Comparison of ENCODE assay signal across 5 worm cellular contexts in the genomic region with DNA sequence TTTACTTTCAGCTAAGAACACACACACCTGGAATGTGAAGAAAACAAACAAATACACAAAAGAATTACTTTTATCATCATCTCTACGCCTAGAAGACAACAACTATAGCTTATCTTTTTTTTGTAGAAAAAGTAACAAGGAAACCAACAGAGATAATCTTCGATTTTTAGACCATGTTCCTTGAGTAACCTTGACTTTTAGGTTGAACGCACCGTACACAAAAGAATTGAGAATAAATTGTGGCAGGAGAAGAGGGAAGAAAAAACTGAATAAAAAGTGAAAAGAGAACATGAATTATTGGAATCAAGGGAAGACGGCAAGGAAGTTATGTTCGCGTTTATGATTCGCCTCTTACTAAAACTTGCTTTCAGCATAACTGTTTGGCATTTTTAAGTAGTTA.
TF ChIP-seq lines count a peak whose summit lies in the region.

No protein-coding gene starts in this region.

TF ChIP-seq in whole organism, L1 larva, 84 proteins besides CTCF, POLR2A, EP300 and RAD21:
- TF ChIP-seq ama-1 (optimal IDR thresholded peaks at IDR 0.05; lab: Kevin White, UChicago) (no peak), zag-1 (tag; optimal IDR thresholded peaks at IDR 0.05; lab: Kevin White, UChicago) (no peak), blmp-1 (tag; optimal IDR thresholded peaks at IDR 0.05; lab: Kevin White, UChicago) (peak; percentile 63), elt-3 (tag; optimal IDR thresholded peaks at IDR 0.05; lab: Kevin White, UChicago) (peak in 1 of 6 experiments; percentile 43)

TF ChIP-seq in whole organism, L2 larva, 48 proteins besides CTCF, POLR2A, EP300 and RAD21:
- TF ChIP-seq R02D3.7 (tag; optimal IDR thresholded peaks at IDR 0.05; lab: Kevin White, UChicago): no peak
- no peak for TF ChIP-seq ZK546.5 (tag; optimal IDR thresholded peaks at IDR 0.05; lab: Kevin White, UChicago)
- no peak for TF ChIP-seq lsy-2 (tag; optimal IDR thresholded peaks at IDR 0.05; lab: Kevin White, UChicago)
- TF ChIP-seq ztf-1 (GFP tag; conservative IDR thresholded peaks at IDR 0.05; lab: Robert Waterston, UW): no peak
- no peak for TF ChIP-seq mbf-1 (tag; optimal IDR thresholded peaks at IDR 0.05; lab: Kevin White, UChicago)
- no peak for TF ChIP-seq nhr-23 (tag; optimal IDR thresholded peaks at IDR 0.05; lab: Kevin White, UChicago)
- no peak for TF ChIP-seq nhr-6 (tag; optimal IDR thresholded peaks at IDR 0.05; lab: Kevin White, UChicago)
- peak; percentile 45 for TF ChIP-seq sma-9 (GFP tag; optimal IDR thresholded peaks at IDR 0.05; lab: Kevin White, UChicago)
- no peak for TF ChIP-seq sma-9 (tag; optimal IDR thresholded peaks at IDR 0.05; lab: Kevin White, UChicago)
- TF ChIP-seq nhr-77 (tag; optimal IDR thresholded peaks at IDR 0.05; lab: Kevin White, UChicago): no peak
- no peak for TF ChIP-seq snpc-4 (tag; optimal IDR thresholded peaks at IDR 0.05; lab: Kevin White, UChicago)
- no peak for TF ChIP-seq mab-5 (tag; optimal IDR thresholded peaks at IDR 0.05; lab: Kevin White, UChicago)
- TF ChIP-seq blmp-1 (tag; optimal IDR thresholded peaks at IDR 0.05; lab: Kevin White, UChicago; ENCODE audit: insufficient read depth): peak; percentile 85
- no peak for TF ChIP-seq lin-11 (tag; optimal IDR thresholded peaks at IDR 0.05; lab: Kevin White, UChicago)
- TF ChIP-seq lin-39 (tag; optimal IDR thresholded peaks at IDR 0.05; lab: Kevin White, UChicago): no peak
- TF ChIP-seq gmeb-1 (tag; optimal IDR thresholded peaks at IDR 0.05; lab: Kevin White, UChicago): no peak
- TF ChIP-seq nhr-237 (tag; optimal IDR thresholded peaks at IDR 0.05; lab: Kevin White, UChicago): no peak
- no peak for TF ChIP-seq ceh-16 (tag; optimal IDR thresholded peaks at IDR 0.05; lab: Kevin White, UChicago)
- peak; percentile 0 for TF ChIP-seq fos-1 (tag; optimal IDR thresholded peaks at IDR 0.05; lab: Kevin White, UChicago)

TF ChIP-seq in whole organism, L3 larva, 47 proteins besides CTCF, POLR2A, EP300 and RAD21:
- TF ChIP-seq nhr-43 (tag; optimal IDR thresholded peaks at IDR 0.05; lab: Kevin White, UChicago; ENCODE audit: poor library complexity, severe bottlenecking): peak; percentile 15
- TF ChIP-seq nhr-25 (tag; optimal IDR thresholded peaks at IDR 0.05; lab: Kevin White, UChicago): peak; percentile 77
- no peak for TF ChIP-seq eor-1 (tag; optimal IDR thresholded peaks at IDR 0.05; lab: Kevin White, UChicago)

TF ChIP-seq in whole organism, L4 larva, 104 proteins besides CTCF, POLR2A, EP300 and RAD21:
- TF ChIP-seq nhr-25 (tag; optimal IDR thresholded peaks at IDR 0.05; lab: Kevin White, UChicago; ENCODE audit: borderline replicate concordance, insufficient read depth) (peak; percentile 56), madf-9 (GFP tag; conservative IDR thresholded peaks at IDR 0.05; lab: Robert Waterston, UW) (no peak), dve-1 (tag; optimal IDR thresholded peaks at IDR 0.05; lab: Kevin White, UChicago; ENCODE audit: insufficient read depth) (no peak), nhr-28 (tag; optimal IDR thresholded peaks at IDR 0.05; lab: Kevin White, UChicago) (peak; percentile 63), lin-13 (GFP tag; optimal IDR thresholded peaks at IDR 0.05; lab: Kevin White, UChicago) (no peak)

TF ChIP-seq in whole organism, young adult, 124 proteins besides CTCF, POLR2A, EP300 and RAD21:
- TF ChIP-seq ztf-26 (tag; optimal IDR thresholded peaks at IDR 0.05; lab: Kevin White, UChicago): peak; percentile 18
- no peak for TF ChIP-seq F33H1.4 (GFP tag; IDR thresholded peaks at IDR 0.05; lab: Robert Waterston, UW)
TF ChIP-seq in whole organism, young adult: peak in this region for 1.
